Fruit fly (Drosophila melanogaster) S2 (cell line): Measurements from ENCODE around the gene CG14332.

Experiments
- CG8478 ChIP-seq: fragments of >200 bp; optimal IDR thresholded peaks from 2 replicates; lab custom pipeline; 2018
- CTCF ChIP-seq, 2 experiments: fragments of >200 bp; optimal IDR thresholded peaks; 2 replicates each; lab custom pipeline; 2018

- TF ChIP-seq CG8478 (no peak), CTCF (optimal IDR thresholded peaks at IDR 0.05; lab: Kevin White, UChicago) (no peak)
Observed at dm6 chr3R:17415439-17415838, 6.6 kb downstream of the CG14332 start, which contains the start of gene CG5866.
